Worm (Caenorhabditis elegans): ENCODE data around the gene dph-5.

The dph-5 gene

ce11 chrII:11345570-11346029, 4.4 kb upstream of the dph-5 start, which contains the start of gene nduf-11 (continued):
- TF ChIP-seq nhr-23 (tag; optimal IDR thresholded peaks at IDR 0.05): peak; percentile 93
- TF ChIP-seq ceh-9 (tag; optimal IDR thresholded peaks at IDR 0.05): no peak
- no peak for TF ChIP-seq egl-27 (tag; optimal IDR thresholded peaks at IDR 0.05)
- no peak for TF ChIP-seq fos-1 (tag; optimal IDR thresholded peaks at IDR 0.05)
- no peak for TF ChIP-seq nhr-67 (tag; optimal IDR thresholded peaks at IDR 0.05)

ce11 chrII:11347878-11348556, 2.0 kb upstream of the dph-5 start, which contains the start of the genes B0491.6 and pigm-1:
Gene B0491.6 (minus strand): TSS chrII:11348343.
Gene pigm-1 (plus strand): TSS chrII:11348445.
- TF ChIP-seq ama-1 (optimal IDR thresholded peaks at IDR 0.05) (no peak), nhr-43 (tag; optimal IDR thresholded peaks at IDR 0.05; ENCODE audit: poor library complexity, severe bottlenecking) (peak; percentile 4), fkh-2 (tag; optimal IDR thresholded peaks at IDR 0.05) (no peak), aly-2 (tag; optimal IDR thresholded peaks at IDR 0.05) (no peak), ceh-28 (tag; optimal IDR thresholded peaks at IDR 0.05) (peak; percentile 51), mdl-1 (tag; optimal IDR thresholded peaks at IDR 0.05) (peak; percentile 11), egl-5 (tag; optimal IDR thresholded peaks at IDR 0.05) (peak; percentile 68), pqm-1 (tag; optimal IDR thresholded peaks at IDR 0.05) (peak; percentile 15), lin-15B (tag; optimal IDR thresholded peaks at IDR 0.05) (peak; percentile 25), skn-1 (tag; optimal IDR thresholded peaks at IDR 0.05) (peak; percentile 94), ceh-9 (tag; optimal IDR thresholded peaks at IDR 0.05) (no peak), snpc-4 (tag; optimal IDR thresholded peaks at IDR 0.05) (peak; percentile 57), jun-1 (tag; optimal IDR thresholded peaks at IDR 0.05) (peak; percentile 33), hmg-11 (tag; optimal IDR thresholded peaks at IDR 0.05) (peak; percentile 69), nfya-1 (tag; optimal IDR thresholded peaks at IDR 0.05; ENCODE audit: insufficient read depth) (peak; percentile 66), fkh-10 (GFP tag; optimal IDR thresholded peaks at IDR 0.05) (peak; percentile 30), elt-2 (tag; optimal IDR thresholded peaks at IDR 0.05) (peak; percentile 48), nhr-11 (tag; optimal IDR thresholded peaks at IDR 0.05) (peak; percentile 25), nhr-23 (tag; optimal IDR thresholded peaks at IDR 0.05) (peak; percentile 41), nhr-25 (tag; optimal IDR thresholded peaks at IDR 0.05) (peak; percentile 46), pha-4 (tag; optimal IDR thresholded peaks at IDR 0.05) (peak; percentile 56)

- TF ChIP-seq tbx-2 (tag; optimal IDR thresholded peaks at IDR 0.05) (no peak), egl-27 (tag; optimal IDR thresholded peaks at IDR 0.05) (no peak), ztf-11 (tag; optimal IDR thresholded peaks at IDR 0.05) (no peak), mml-1 (tag; optimal IDR thresholded peaks at IDR 0.05) (no peak), nhr-67 (tag; optimal IDR thresholded peaks at IDR 0.05) (no peak), nhr-23 (tag; optimal IDR thresholded peaks at IDR 0.05) (no peak), lin-15B (tag; optimal IDR thresholded peaks at IDR 0.05) (no peak), nfya-1 (tag; optimal IDR thresholded peaks at IDR 0.05; ENCODE audit: insufficient read depth) (no peak), R02D3.7 (tag; optimal IDR thresholded peaks at IDR 0.05) (no peak), ama-1 (optimal IDR thresholded peaks at IDR 0.05) (no peak), egl-5 (tag; optimal IDR thresholded peaks at IDR 0.05) (no peak), ceh-28 (tag; optimal IDR thresholded peaks at IDR 0.05) (no peak), fkh-2 (tag; optimal IDR thresholded peaks at IDR 0.05) (no peak), skn-1 (tag; optimal IDR thresholded peaks at IDR 0.05) (no peak), ceh-82 (tag; optimal IDR thresholded peaks at IDR 0.05) (no peak), unc-39 (tag; optimal IDR thresholded peaks at IDR 0.05) (no peak), ceh-16 (tag; optimal IDR thresholded peaks at IDR 0.05) (no peak), nhr-77 (tag; optimal IDR thresholded peaks at IDR 0.05) (no peak)
Observed at ce11 chrII:11351599-11351998, 1.6 kb downstream of the dph-5 start, which contains the start of gene clh-2. Gene clh-2 (plus strand): TSS chrII:11351899.

ce11 chrII:11353471-11353870, 3.5 kb downstream of the dph-5 start:
- TF ChIP-seq ceh-9 (tag; optimal IDR thresholded peaks at IDR 0.05) (no peak), nhr-237 (tag; optimal IDR thresholded peaks at IDR 0.05) (no peak), ama-1 (optimal IDR thresholded peaks at IDR 0.05) (no peak), elt-2 (tag; optimal IDR thresholded peaks at IDR 0.05) (no peak), ceh-82 (tag; optimal IDR thresholded peaks at IDR 0.05) (no peak), elt-1 (tag; optimal IDR thresholded peaks at IDR 0.05) (no peak), lin-39 (tag; optimal IDR thresholded peaks at IDR 0.05) (no peak), nhr-12 (tag; optimal IDR thresholded peaks at IDR 0.05) (no peak), nhr-25 (tag; optimal IDR thresholded peaks at IDR 0.05) (no peak), mml-1 (tag; optimal IDR thresholded peaks at IDR 0.05) (no peak), tbx-2 (tag; optimal IDR thresholded peaks at IDR 0.05) (no peak), eor-1 (tag; optimal IDR thresholded peaks at IDR 0.05) (no peak), aly-2 (tag; optimal IDR thresholded peaks at IDR 0.05) (no peak), nhr-67 (tag; optimal IDR thresholded peaks at IDR 0.05) (no peak), jun-1 (tag; optimal IDR thresholded peaks at IDR 0.05) (no peak), snpc-4 (tag; optimal IDR thresholded peaks at IDR 0.05) (no peak), ceh-28 (tag; optimal IDR thresholded peaks at IDR 0.05) (no peak)
